Fruit fly (Drosophila melanogaster) whole organism, embryonic: ENCODE data around the gene nmdyn-D7.

Source experiments
- CG14710 ChIP-seq: fragments of 200-800 bp; sonication (Bioruptor generic); optimal IDR thresholded peaks from 3 replicates; lab custom pipeline; 2019; ENCODE audit warnings: missing biosample characterization, mild to moderate bottlenecking, missing genetic modification characterization, moderate library complexity
- CG15601 ChIP-seq: fragments of 200-800 bp; sonication (Bioruptor generic); optimal IDR thresholded peaks from 3 replicates; lab custom pipeline; 2019; ENCODE audit warnings: missing biosample characterization, mild to moderate bottlenecking, missing genetic modification characterization, moderate library complexity
- kah ChIP-seq: fragments of 200-800 bp; sonication (Bioruptor generic); optimal IDR thresholded peaks from 2 replicates; lab custom pipeline; 2018; ENCODE audit warnings: missing biosample characterization, mild to moderate bottlenecking, missing genetic modification characterization
- phol ChIP-seq: fragments of 200-800 bp; sonication (Bioruptor generic); optimal IDR thresholded peaks from 3 replicates; lab custom pipeline; 2018; ENCODE audit warnings: missing biosample characterization, mild to moderate bottlenecking, missing genetic modification characterization, moderate library complexity

nmdyn-D7 gene

dm6 chr3R:9730784-9731183, 51.0 kb downstream of the nmdyn-D7 start, which contains the start of gene FoxP (continued):
- TF ChIP-seq CG14710 (tag; lab: Kevin White, UChicago) (peak; percentile 25), kah (no peak), phol (tag; lab: Kevin White, UChicago) (peak; percentile 24), CG15601 (no peak)
- TF ChIP-seq, all 482 proteins: peak for 9
